Worm (Caenorhabditis elegans): ENCODE results near the gene B0035.18.
"Not testable (repeated sequence)": the region's sequence is repeated elsewhere in the genome, so short reads cannot be mapped to it uniquely, and the experiment has no call there.

DNA sequence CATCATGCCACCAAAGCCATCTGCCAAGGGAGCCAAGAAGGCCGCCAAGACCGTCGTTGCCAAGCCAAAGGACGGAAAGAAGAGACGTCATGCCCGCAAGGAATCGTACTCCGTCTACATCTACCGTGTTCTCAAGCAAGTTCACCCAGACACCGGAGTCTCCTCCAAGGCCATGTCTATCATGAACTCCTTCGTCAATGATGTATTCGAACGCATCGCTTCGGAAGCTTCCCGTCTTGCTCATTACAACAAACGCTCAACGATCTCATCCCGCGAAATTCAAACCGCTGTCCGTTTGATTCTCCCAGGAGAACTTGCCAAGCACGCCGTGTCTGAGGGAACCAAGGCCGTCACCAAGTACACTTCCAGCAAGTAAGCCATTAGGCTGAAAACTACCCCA is 4.6 kb downstream of the B0035.18 start, which contains the start of gene his-48:
- not testable (repeated sequence) for TF ChIP-seq unc-130 (GFP tag; optimal IDR thresholded peaks at IDR 0.05); lin-13 (GFP tag; optimal IDR thresholded peaks at IDR 0.05); nhr-11 (tag; optimal IDR thresholded peaks at IDR 0.05); ctbp-1 (GFP tag; IDR thresholded peaks at IDR 0.05); hif-1 (tag; optimal IDR thresholded peaks at IDR 0.05); unc-39 (tag; optimal IDR thresholded peaks at IDR 0.05); jun-1 (tag; optimal IDR thresholded peaks at IDR 0.05); nhr-10 (tag; optimal IDR thresholded peaks at IDR 0.05); mxl-3 (GFP tag; optimal IDR thresholded peaks at IDR 0.05); zfp-3 (GFP tag; conservative IDR thresholded peaks at IDR 0.05)
